Worm (Caenorhabditis elegans) whole organism, L4 larva: Measurements from ENCODE around the gene clc-11.

Source experiments
- F44E2.7 ChIP-seq: fragments of 200-800 bp; sonication (Bioruptor generic); IDR thresholded peaks from 2 replicates; pipeline ENCODE4 v2.1.2; 2022; ENCODE audit warnings: missing genetic modification characterization, missing compliant biosample characterization
- R02D3.7 ChIP-seq: fragments of 150-350 bp; sonication (generic microtip); optimal IDR thresholded peaks from 3 replicates; lab custom pipeline; 2014; ENCODE audit warnings: missing biosample characterization, missing genetic modification characterization
- Y105C5A.15 ChIP-seq: fragments of 200-800 bp; sonication (Bioruptor generic); IDR thresholded peaks from 2 replicates; pipeline ENCODE4 v1.3.6; 2022; ENCODE audit warnings: missing genetic modification characterization, missing compliant biosample characterization
- Y75B8A.6 ChIP-seq: fragments of 200-800 bp; sonication (Bioruptor generic); IDR thresholded peaks from 2 replicates; pipeline ENCODE4 v1.3.6; 2022; ENCODE audit warnings: missing genetic modification reagents, missing genetic modification characterization, missing compliant biosample characterization
- ZK337.2 ChIP-seq: fragments of 200-800 bp; sonication (Bioruptor generic); IDR thresholded peaks from 2 replicates; pipeline ENCODE4 v1.3.6; 2022; ENCODE audit warnings: missing genetic modification reagents, missing genetic modification characterization, missing compliant biosample characterization
- ZK546.5 ChIP-seq, 2 experiments: sonication (generic microtip); optimal IDR thresholded peaks; 2 replicates each; lab custom pipeline; 2017; ENCODE audit warnings: missing biosample characterization in 2 of 2, missing genetic modification characterization in 2 of 2
- aha-1 ChIP-seq: fragments of 150-350 bp; peaks from one replicate; lab custom pipeline; 2014; ENCODE audit warnings: missing biosample characterization, missing genetic modification characterization
- ama-1 ChIP-seq: fragments of 150-350 bp; optimal IDR thresholded peaks from 2 replicates; lab custom pipeline; 2014; ENCODE audit warnings: inconsistent platforms, mixed read lengths
- ceh-20 ChIP-seq: fragments of 200-800 bp; sonication (Bioruptor generic); IDR thresholded peaks from 2 replicates; pipeline ENCODE4 v1.3.6; 2022; ENCODE audit warnings: missing genetic modification reagents, missing genetic modification characterization, missing compliant biosample characterization
- ceh-28 ChIP-seq: fragments of 150-350 bp; optimal IDR thresholded peaks from 2 replicates; lab custom pipeline; 2014; ENCODE audit warnings: missing biosample characterization, missing genetic modification reagents, missing genetic modification characterization
- ctbp-1 ChIP-seq: fragments of 200-800 bp; sonication (Bioruptor generic); IDR thresholded peaks from 2 replicates; pipeline ENCODE4 v1.3.6; 2022; ENCODE audit warnings: missing genetic modification reagents, missing genetic modification characterization, missing compliant biosample characterization
- daf-16 ChIP-seq, 3 experiments: sonication (generic microtip); optimal IDR thresholded peaks; 2 replicates each; lab custom pipeline; 2016 to 2017; ENCODE audit warnings: missing genetic modification characterization in 3 of 3, missing genetic modification reagents in 3 of 3, mild to moderate bottlenecking in 2 of 3, missing compliant biosample characterization in 2 of 3, missing biosample characterization in 1 of 3, moderate library complexity in 1 of 3
- daf-8 ChIP-seq: fragments of 200-800 bp; sonication (Bioruptor generic); IDR thresholded peaks from 2 replicates; pipeline ENCODE4 v1.3.6; 2022; ENCODE audit warnings: missing genetic modification characterization, missing compliant biosample characterization
- fkh-10 ChIP-seq: fragments of 150-350 bp; optimal IDR thresholded peaks from 2 replicates; lab custom pipeline; 2014; ENCODE audit warnings: missing biosample characterization, missing genetic modification reagents, missing genetic modification characterization
- hlh-30 ChIP-seq: sonication (generic microtip); optimal IDR thresholded peaks from 2 replicates; lab custom pipeline; 2017; ENCODE audit warnings: antibody characterized with exemption, mild to moderate bottlenecking, missing genetic modification characterization, missing compliant biosample characterization; ENCODE audit not compliant: insufficient read depth
- hmg-1.1 ChIP-seq: fragments of 200-800 bp; sonication (Bioruptor generic); IDR thresholded peaks from 2 replicates; pipeline ENCODE4 v1.3.6; 2022; ENCODE audit warnings: missing genetic modification reagents, missing genetic modification characterization, missing compliant biosample characterization
- jun-1 ChIP-seq: fragments of 150-350 bp; optimal IDR thresholded peaks from 2 replicates; lab custom pipeline; 2014; ENCODE audit warnings: missing biosample characterization, missing genetic modification reagents, missing genetic modification characterization
- lin-1 ChIP-seq: fragments of 200-800 bp; sonication (Bioruptor generic); IDR thresholded peaks from 2 replicates; pipeline ENCODE4 v1.3.6; 2022; ENCODE audit warnings: missing genetic modification reagents, missing genetic modification characterization, missing compliant biosample characterization
- lin-29 ChIP-seq: fragments of 200-800 bp; sonication (Bioruptor generic); IDR thresholded peaks from 2 replicates; pipeline ENCODE4 v1.3.6; 2022; ENCODE audit warnings: missing genetic modification reagents, missing genetic modification characterization, missing compliant biosample characterization
- lin-38 ChIP-seq: fragments of 200-800 bp; sonication (Bioruptor generic); IDR thresholded peaks from 2 replicates; pipeline ENCODE4 v1.3.6; 2022; ENCODE audit warnings: missing genetic modification reagents, missing genetic modification characterization, missing compliant biosample characterization
- lsy-2 ChIP-seq, 2 experiments: fragments of 150-350 bp in 1 of 2; sonication (generic microtip) in 1 of 2; optimal IDR thresholded peaks; 2 replicates each; lab custom pipeline; 2014 to 2017; ENCODE audit warnings: missing biosample characterization in 2 of 2, missing genetic modification characterization in 2 of 2
- mdt-29 ChIP-seq: fragments of 200-800 bp; sonication (Bioruptor generic); IDR thresholded peaks from 2 replicates; pipeline ENCODE4 v1.3.6; 2022; ENCODE audit warnings: missing genetic modification reagents, missing genetic modification characterization, missing compliant biosample characterization
- mxl-3 ChIP-seq: fragments of 200-800 bp; sonication (Bioruptor generic); optimal IDR thresholded peaks from 2 replicates; lab custom pipeline; 2018; ENCODE audit warnings: mild to moderate bottlenecking, missing genetic modification characterization, missing compliant biosample characterization
- nhr-25 ChIP-seq: sonication (generic microtip); optimal IDR thresholded peaks from 2 replicates; lab custom pipeline; 2017; ENCODE audit warnings: missing genetic modification characterization, mild to moderate bottlenecking, missing compliant biosample characterization, antibody characterized with exemption, moderate library complexity, borderline replicate concordance; ENCODE audit not compliant: insufficient read depth
- nhr-28 ChIP-seq: fragments of 150-350 bp; optimal IDR thresholded peaks from 2 replicates; lab custom pipeline; 2014; ENCODE audit warnings: missing biosample characterization, missing genetic modification characterization
- nhr-42 ChIP-seq: fragments of 200-800 bp; sonication (Bioruptor generic); IDR thresholded peaks from 2 replicates; pipeline ENCODE4 v1.3.6; 2022; ENCODE audit warnings: missing genetic modification characterization, missing compliant biosample characterization
- nhr-77 ChIP-seq: fragments of 150-350 bp; optimal IDR thresholded peaks from 2 replicates; lab custom pipeline; 2014; ENCODE audit warnings: missing biosample characterization, missing genetic modification characterization
- pha-4 ChIP-seq, 2 experiments: fragments of 150-350 bp in 1 of 2; fragments of 200-800 bp in 1 of 2; sonication (Bioruptor generic) in 1 of 2; IDR thresholded peaks in 1 of 2; optimal IDR thresholded peaks in 1 of 2; 2 replicates each; pipeline versions ENCODE4 v1.3.6 to Lab custom; 2014 to 2022; ENCODE audit warnings: missing genetic modification characterization in 2 of 2, missing genetic modification reagents in 2 of 2, missing biosample characterization in 1 of 2, missing compliant biosample characterization in 1 of 2
- pqm-1 ChIP-seq: sonication (generic microtip); optimal IDR thresholded peaks from 2 replicates; lab custom pipeline; 2017; ENCODE audit warnings: missing biosample characterization, missing genetic modification characterization
- snpc-1.2 ChIP-seq: fragments of 200-800 bp; sonication (Bioruptor generic); IDR thresholded peaks from 2 replicates; pipeline ENCODE4 v1.3.6; 2022; ENCODE audit warnings: missing genetic modification reagents, missing genetic modification characterization, missing compliant biosample characterization
- tag-97 ChIP-seq: fragments of 200-800 bp; sonication (Bioruptor generic); IDR thresholded peaks from 2 replicates; pipeline ENCODE4 v1.3.6; 2022; ENCODE audit warnings: missing genetic modification characterization, missing compliant biosample characterization
- unc-39 ChIP-seq: sonication (generic microtip); optimal IDR thresholded peaks from 2 replicates; lab custom pipeline; 2017; ENCODE audit warnings: missing biosample characterization, missing genetic modification characterization
- unc-62 ChIP-seq, 3 experiments: fragments of 150-350 bp in 1 of 3; sonication (generic microtip); optimal IDR thresholded peaks in 2 of 3; peaks in 1 of 3; 1 replicate in 1 of 3; 2 replicates in 2 of 3; lab custom pipeline; 2014 to 2017; ENCODE audit warnings: missing biosample characterization in 3 of 3, missing genetic modification characterization in 3 of 3, missing genetic modification reagents in 3 of 3, missing genotype in 1 of 3
- zfp-2 ChIP-seq: sonication (generic microtip); optimal IDR thresholded peaks from 2 replicates; lab custom pipeline; 2016; ENCODE audit warnings: mild to moderate bottlenecking, missing genetic modification characterization, missing compliant biosample characterization
- zip-2 ChIP-seq: fragments of 150-350 bp; optimal IDR thresholded peaks from 2 replicates; lab custom pipeline; 2014; ENCODE audit warnings: missing biosample characterization, missing genetic modification characterization
- ztf-7 ChIP-seq: fragments of 150-350 bp; optimal IDR thresholded peaks from 2 replicates; lab custom pipeline; 2014; ENCODE audit warnings: missing biosample characterization, missing genetic modification characterization

Gene clc-11

ce11 chrV:16165936-16166335, 26.5 kb upstream of the clc-11 start, which contains the start of gene str-108:
Gene str-108 (plus strand): TSS chrV:16166236.
- TF ChIP-seq mdt-29 (GFP tag; lab: Robert Waterston, UW) (no peak), ceh-28 (tag; lab: Kevin White, UChicago) (no peak), aha-1 (tag; lab: Kevin White, UChicago) (no peak), tag-97 (no peak), unc-62 (GFP tag; optimal IDR thresholded peaks at IDR 0.05 in 1 of 2; lab: Kevin White, UChicago) (no peak), unc-62 (tag; optimal IDR thresholded peaks at IDR 0.05; lab: Kevin White, UChicago) (no peak), snpc-1.2 (GFP tag; lab: Robert Waterston, UW) (no peak), nhr-42 (GFP tag; lab: Robert Waterston, UW) (no peak), nhr-25 (no peak), mxl-3 (GFP tag; lab: Kevin White, UChicago) (no peak), lsy-2 (tag; optimal IDR thresholded peaks at IDR 0.05; lab: Kevin White, UChicago) (no peak), ctbp-1 (GFP tag; lab: Robert Waterston, UW) (no peak), Y75B8A.6 (GFP tag; lab: Robert Waterston, UW) (no peak), Y105C5A.15 (GFP tag; lab: Robert Waterston, UW) (no peak), fkh-10 (GFP tag; lab: Kevin White, UChicago) (no peak), daf-8 (GFP tag; lab: Robert Waterston, UW) (no peak), unc-39 (tag; lab: Kevin White, UChicago) (no peak), hlh-30 (tag; lab: Kevin White, UChicago) (no peak), ama-1 (no peak), ceh-20 (GFP tag; lab: Robert Waterston, UW) (no peak)

- TF ChIP-seq F44E2.7 (no peak), nhr-42 (GFP tag; lab: Robert Waterston, UW) (no peak), fkh-10 (GFP tag; lab: Kevin White, UChicago) (no peak), ZK337.2 (no peak), lin-38 (no peak), ZK546.5 (tag; optimal IDR thresholded peaks at IDR 0.05; lab: Kevin White, UChicago) (no peak), lsy-2 (tag; optimal IDR thresholded peaks at IDR 0.05; lab: Kevin White, UChicago) (no peak), jun-1 (tag; lab: Kevin White, UChicago) (no peak), hlh-30 (tag; lab: Kevin White, UChicago) (no peak), hmg-1.1 (GFP tag; lab: Robert Waterston, UW) (no peak), lin-29 (GFP tag; lab: Robert Waterston, UW) (no peak), lin-1 (GFP tag; lab: Robert Waterston, UW) (no peak)
Measured at ce11 chrV:16163719-16164118, 24.3 kb upstream of the clc-11 start, which contains the start of gene F10A3.12. Gene F10A3.12 (plus strand): TSS chrV:16164019.

ce11 chrV:16162124-16162735, 22.8 kb upstream of the clc-11 start, which contains the start of the genes str-109 and F10A3.11:
Gene str-109 (minus strand): TSS chrV:16162224.
Gene F10A3.11 (plus strand): TSS chrV:16162685.
- no peak for TF ChIP-seq unc-39 (tag; lab: Kevin White, UChicago)
- no peak for TF ChIP-seq nhr-28
- TF ChIP-seq R02D3.7 = no peak
- TF ChIP-seq, all 104 proteins: peak for 0

ce11 chrV:16160087-16160486, 20.7 kb upstream of the clc-11 start:
- no peak for TF ChIP-seq daf-16 (GFP tag; optimal IDR thresholded peaks at IDR 0.05; lab: Kevin White, UChicago)
- peak; percentile 73 for TF ChIP-seq daf-16 (tag; optimal IDR thresholded peaks at IDR 0.05; lab: Kevin White, UChicago)
- TF ChIP-seq pqm-1 = peak; percentile 22
- no peak for TF ChIP-seq Y105C5A.15 (GFP tag; lab: Robert Waterston, UW)
- TF ChIP-seq nhr-28 = peak; percentile 37
- TF ChIP-seq zfp-2 (tag; lab: Kevin White, UChicago) = no peak
- no peak for TF ChIP-seq pha-4 (GFP tag; IDR thresholded peaks at IDR 0.05; lab: Robert Waterston, UW)
- TF ChIP-seq pha-4 (tag; optimal IDR thresholded peaks at IDR 0.05; lab: Kevin White, UChicago) = peak; percentile 19
- TF ChIP-seq aha-1 (tag; lab: Kevin White, UChicago) = peak; percentile 46
- peak; percentile 47 for TF ChIP-seq nhr-77
- TF ChIP-seq hmg-1.1 (GFP tag; lab: Robert Waterston, UW) = no peak
- peak; percentile 30 for TF ChIP-seq ztf-7 (tag; lab: Kevin White, UChicago)
- TF ChIP-seq zip-2 (tag; lab: Kevin White, UChicago) = peak; percentile 90
- TF ChIP-seq, all 104 proteins: peak for 8
